Fruit fly (Drosophila melanogaster) whole organism, prepupa: ENCODE results near the gene NHP2.

ENCODE experiments used
- CG10631 ChIP-seq: fragments of 200-800 bp; sonication (Bioruptor generic); optimal IDR thresholded peaks from 2 replicates; lab custom pipeline; 2016; ENCODE audit warnings: missing biosample characterization, missing genetic modification characterization
- CG10669 ChIP-seq: fragments of 200-800 bp; sonication (Bioruptor generic); optimal IDR thresholded peaks from 3 replicates; lab custom pipeline; 2018; ENCODE audit warnings: missing biosample characterization, mild to moderate bottlenecking, missing genetic modification characterization, moderate library complexity
- CG11294 ChIP-seq: fragments of 200-800 bp; sonication (Bioruptor generic); IDR thresholded peaks from 2 replicates; pipeline ENCODE4 v1.3.6; 2022; ENCODE audit warnings: missing biosample characterization, missing genetic modification characterization
- CG15336 ChIP-seq: fragments of 200-800 bp; sonication (Bioruptor generic); IDR thresholded peaks from 2 replicates; pipeline ENCODE4 v1.3.6; 2022; ENCODE audit warnings: missing biosample characterization, missing genetic modification characterization
- CG1621 ChIP-seq: fragments of 200-800 bp; sonication (Bioruptor generic); optimal IDR thresholded peaks from 3 replicates; lab custom pipeline; 2018; ENCODE audit warnings: missing biosample characterization, mild to moderate bottlenecking, missing genetic modification characterization
- CG3032 ChIP-seq: fragments of 200-800 bp; optimal IDR thresholded peaks from 2 replicates; lab custom pipeline; 2019; ENCODE audit warnings: missing biosample characterization, mild to moderate bottlenecking, missing genetic modification characterization, moderate library complexity
- CG32006 ChIP-seq: fragments of 200-800 bp; sonication (Bioruptor generic); optimal IDR thresholded peaks from 3 replicates; lab custom pipeline; 2017; ENCODE audit warnings: missing biosample characterization, mild to moderate bottlenecking, missing genetic modification characterization
- CG34406 ChIP-seq: fragments of 200-800 bp; sonication (Bioruptor generic); optimal IDR thresholded peaks from 3 replicates; lab custom pipeline; 2016; ENCODE audit warnings: missing biosample characterization, missing genetic modification characterization
- CG3919 ChIP-seq: fragments of 200-800 bp; sonication (Bioruptor generic); optimal IDR thresholded peaks from 3 replicates; lab custom pipeline; 2016; ENCODE audit warnings: missing biosample characterization, missing genetic modification characterization
- CG6276 ChIP-seq: fragments of 200-800 bp; sonication (Bioruptor generic); optimal IDR thresholded peaks from 2 replicates; lab custom pipeline; 2017; ENCODE audit warnings: missing biosample characterization, mild to moderate bottlenecking, missing genetic modification characterization
- CG6808 ChIP-seq: fragments of 200-800 bp; sonication (Bioruptor generic); optimal IDR thresholded peaks from 3 replicates; lab custom pipeline; 2017; ENCODE audit warnings: missing biosample characterization, missing genetic modification characterization, mild to moderate bottlenecking, moderate library complexity, missing genetic modification reagents
- CG6854 ChIP-seq: fragments of 200-800 bp; sonication (Bioruptor generic); optimal IDR thresholded peaks from 2 replicates; lab custom pipeline; 2017; ENCODE audit warnings: missing biosample characterization, mild to moderate bottlenecking, missing genetic modification characterization
- CG7368 ChIP-seq: fragments of 200-800 bp; sonication (Bioruptor generic); optimal IDR thresholded peaks from 3 replicates; lab custom pipeline; 2016; ENCODE audit warnings: missing biosample characterization, missing genetic modification characterization
- CG8119 ChIP-seq: fragments of 200-800 bp; sonication (Bioruptor generic); IDR thresholded peaks from 3 replicates; pipeline ENCODE4 v1.3.6; 2022; ENCODE audit warnings: missing biosample characterization, missing genetic modification characterization
- CG8319 ChIP-seq: fragments of 200-800 bp; sonication (Bioruptor generic); optimal IDR thresholded peaks from 3 replicates; lab custom pipeline; 2016; ENCODE audit warnings: missing biosample characterization, missing genetic modification characterization
- CG9139 ChIP-seq: fragments of 200-800 bp; sonication (Bioruptor generic); optimal IDR thresholded peaks from 3 replicates; lab custom pipeline; 2017; ENCODE audit warnings: missing biosample characterization, mild to moderate bottlenecking, missing genetic modification characterization
- Eip75B ChIP-seq: fragments of 200-800 bp; sonication (Bioruptor generic); optimal IDR thresholded peaks from 3 replicates; lab custom pipeline; 2016; ENCODE audit warnings: missing biosample characterization, missing genetic modification characterization
- Eip78C ChIP-seq: fragments of 200-800 bp; sonication (Bioruptor generic); peaks from one replicate; lab custom pipeline; 2016; ENCODE audit warnings: missing biosample characterization, missing genetic modification characterization
- Eip93F ChIP-seq: fragments of 200-800 bp; sonication (Bioruptor generic); optimal IDR thresholded peaks from 2 replicates; lab custom pipeline; 2016; ENCODE audit warnings: missing biosample characterization, mild to moderate bottlenecking, missing genetic modification characterization
- Ets96B ChIP-seq: fragments of 200-800 bp; optimal IDR thresholded peaks from 2 replicates; lab custom pipeline; 2019; ENCODE audit warnings: missing biosample characterization, mild to moderate bottlenecking, missing genetic modification characterization, moderate library complexity
- Hr38 ChIP-seq: sonication (Bioruptor generic); optimal IDR thresholded peaks from 2 replicates; lab custom pipeline; 2016; ENCODE audit warnings: missing biosample characterization, missing genetic modification characterization
- Lpt ChIP-seq: fragments of 200-800 bp; sonication (Bioruptor generic); optimal IDR thresholded peaks from 3 replicates; lab custom pipeline; 2016; ENCODE audit warnings: missing biosample characterization, missing genetic modification characterization
- OdsH ChIP-seq: fragments of 200-800 bp; sonication (Bioruptor generic); optimal IDR thresholded peaks from 3 replicates; lab custom pipeline; 2016; ENCODE audit warnings: missing biosample characterization, missing genetic modification characterization
- Smox ChIP-seq: fragments of 200-800 bp; sonication (Bioruptor generic); optimal IDR thresholded peaks from 3 replicates; lab custom pipeline; 2016; ENCODE audit warnings: missing biosample characterization, missing genetic modification characterization
- Sox102F ChIP-seq: fragments of 200-800 bp; sonication (Bioruptor generic); optimal IDR thresholded peaks from 2 replicates; lab custom pipeline; 2016; ENCODE audit warnings: missing biosample characterization, mild to moderate bottlenecking, missing genetic modification characterization
- Sox14 ChIP-seq: fragments of 200-800 bp; sonication (Bioruptor generic); optimal IDR thresholded peaks from 3 replicates; lab custom pipeline; 2016; ENCODE audit warnings: missing biosample characterization, missing genetic modification characterization
- Sox15 ChIP-seq: fragments of 200-800 bp; sonication (Bioruptor generic); optimal IDR thresholded peaks from 3 replicates; lab custom pipeline; 2016; ENCODE audit warnings: missing biosample characterization, missing genetic modification characterization
- acj6 ChIP-seq: fragments of 200-800 bp; sonication (Bioruptor generic); optimal IDR thresholded peaks from 3 replicates; lab custom pipeline; 2016; ENCODE audit warnings: missing biosample characterization, missing genetic modification characterization
- cyc ChIP-seq: fragments of 200-800 bp; sonication (Bioruptor generic); optimal IDR thresholded peaks from 3 replicates; lab custom pipeline; 2016; ENCODE audit warnings: missing biosample characterization, missing genetic modification characterization
- dac ChIP-seq: fragments of 200-800 bp; sonication (Bioruptor generic); optimal IDR thresholded peaks from 2 replicates; lab custom pipeline; 2017; ENCODE audit warnings: missing biosample characterization, mild to moderate bottlenecking, missing genetic modification characterization
- eg ChIP-seq: fragments of 200-800 bp; sonication (Bioruptor generic); IDR thresholded peaks from 3 replicates; pipeline ENCODE4 v1.3.6; 2022; ENCODE audit warnings: missing biosample characterization, missing genetic modification characterization
- esn ChIP-seq: fragments of 200-800 bp; sonication (Bioruptor generic); optimal IDR thresholded peaks from 2 replicates; lab custom pipeline; 2016; ENCODE audit warnings: missing biosample characterization, mild to moderate bottlenecking, missing genetic modification characterization, moderate library complexity
- fd59A ChIP-seq: fragments of 200-800 bp; sonication (Bioruptor generic); optimal IDR thresholded peaks from 2 replicates; lab custom pipeline; 2017; ENCODE audit warnings: missing biosample characterization, mild to moderate bottlenecking, missing genetic modification characterization, missing genetic modification reagents
- fd85E ChIP-seq: fragments of 200-800 bp; sonication (Bioruptor generic); optimal IDR thresholded peaks from 3 replicates; lab custom pipeline; 2016; ENCODE audit warnings: missing biosample characterization, missing genetic modification characterization
- lz ChIP-seq: fragments of 200-800 bp; sonication (Bioruptor generic); optimal IDR thresholded peaks from 3 replicates; lab custom pipeline; 2016; ENCODE audit warnings: missing biosample characterization, missing genetic modification characterization
- net ChIP-seq: fragments of 200-800 bp; sonication (Bioruptor generic); optimal IDR thresholded peaks from 3 replicates; lab custom pipeline; 2016; ENCODE audit warnings: missing biosample characterization, missing genetic modification characterization
- pdm3 ChIP-seq: fragments of 200-800 bp; sonication (Bioruptor generic); optimal IDR thresholded peaks from 3 replicates; lab custom pipeline; 2016; ENCODE audit warnings: missing biosample characterization, missing genetic modification characterization
- salr ChIP-seq, 2 experiments: fragments of 200-800 bp; sonication (Bioruptor generic); optimal IDR thresholded peaks; 3 replicates each; lab custom pipeline; 2016 to 2018; ENCODE audit warnings: missing biosample characterization in 2 of 2, missing genetic modification characterization in 2 of 2, mild to moderate bottlenecking in 1 of 2
- spab ChIP-seq: fragments of 200-800 bp; sonication (Bioruptor generic); optimal IDR thresholded peaks from 2 replicates; lab custom pipeline; 2017; ENCODE audit warnings: missing biosample characterization, mild to moderate bottlenecking, missing genetic modification characterization, missing genetic modification reagents
- ss ChIP-seq, 2 experiments: fragments of 200-800 bp; sonication (Bioruptor generic); optimal IDR thresholded peaks; 2 replicates in 1 of 2; 3 replicates in 1 of 2; lab custom pipeline; 2017 to 2018; ENCODE audit warnings: mild to moderate bottlenecking in 2 of 2, missing biosample characterization in 2 of 2, missing genetic modification characterization in 2 of 2, moderate library complexity in 1 of 2
- svp ChIP-seq: fragments of 200-800 bp; sonication (Bioruptor generic); peaks from one replicate; lab custom pipeline; 2016; ENCODE audit warnings: missing biosample characterization, missing genetic modification characterization
- topi ChIP-seq: fragments of 200-800 bp; sonication (Bioruptor generic); optimal IDR thresholded peaks from 3 replicates; lab custom pipeline; 2016; ENCODE audit warnings: missing biosample characterization, missing genetic modification characterization
- vri ChIP-seq: fragments of 200-800 bp; sonication (Bioruptor generic); optimal IDR thresholded peaks from 3 replicates; lab custom pipeline; 2016; ENCODE audit warnings: missing biosample characterization, mild to moderate bottlenecking, missing genetic modification characterization

NHP2 gene

dm6 chr3L:14782626-14783362 lies 19.2 kb downstream of the NHP2 start:
- TF ChIP-seq fd59A (GFP tag; lab: Kevin White, UChicago) = no peak
- TF ChIP-seq CG34406 (GFP tag; lab: Kevin White, UChicago) = no peak
- no peak for TF ChIP-seq Sox102F (GFP tag; lab: Kevin White, UChicago)
- TF ChIP-seq ss (GFP tag; optimal IDR thresholded peaks at IDR 0.05; lab: Kevin White, UChicago) = peak; percentile 12 to 19
- no peak for TF ChIP-seq CG3919
- TF ChIP-seq vri (GFP tag; lab: Kevin White, UChicago) = peak; percentile 43
- no peak for TF ChIP-seq CG11294 (GFP tag; lab: Robert Waterston, UW)
- TF ChIP-seq Eip75B = no peak
- no peak for TF ChIP-seq CG9139
- no peak for TF ChIP-seq acj6
- peak; percentile 70 for TF ChIP-seq svp
- TF ChIP-seq Eip93F = peak; percentile 56
- TF ChIP-seq esn = no peak
- TF ChIP-seq spab (GFP tag; lab: Kevin White, UChicago) = no peak
- no peak for TF ChIP-seq CG6276
- TF ChIP-seq eg (GFP tag; lab: Robert Waterston, UW) = no peak
- no peak for TF ChIP-seq salr (GFP tag; optimal IDR thresholded peaks at IDR 0.05; lab: Kevin White, UChicago)
- no peak for TF ChIP-seq dac (GFP tag; lab: Kevin White, UChicago)
- TF ChIP-seq OdsH (GFP tag; lab: Kevin White, UChicago) = no peak
- no peak for TF ChIP-seq CG10631 (GFP tag; lab: Kevin White, UChicago)
- no peak for TF ChIP-seq pdm3 (GFP tag; lab: Kevin White, UChicago)
- TF ChIP-seq CG1621 (tag; lab: Kevin White, UChicago) = no peak
- no peak for TF ChIP-seq CG32006 (GFP tag; lab: Kevin White, UChicago)
- TF ChIP-seq CG10669 = no peak
- TF ChIP-seq CG8119 = no peak
- no peak for TF ChIP-seq lz (GFP tag; lab: Kevin White, UChicago)
- no peak for TF ChIP-seq CG7368 (GFP tag; lab: Kevin White, UChicago)
- no peak for TF ChIP-seq CG15336 (GFP tag; lab: Robert Waterston, UW)
- TF ChIP-seq Eip78C = peak; percentile 66
- peak; percentile 48 for TF ChIP-seq CG6854 (GFP tag; lab: Kevin White, UChicago)
- TF ChIP-seq CG8319 (GFP tag; lab: Kevin White, UChicago) = no peak
- no peak for TF ChIP-seq Sox14
- no peak for TF ChIP-seq Smox (GFP tag; lab: Kevin White, UChicago)
- TF ChIP-seq Lpt (GFP tag; lab: Kevin White, UChicago) = no peak
- TF ChIP-seq fd85E (GFP tag; lab: Kevin White, UChicago) = no peak
- TF ChIP-seq Ets96B (tag; lab: Kevin White, UChicago) = no peak
- TF ChIP-seq Hr38 (GFP tag; lab: Kevin White, UChicago) = no peak
- TF ChIP-seq net = no peak
- TF ChIP-seq CG6808 = peak; percentile 13
- no peak for TF ChIP-seq cyc (GFP tag; lab: Kevin White, UChicago)
- TF ChIP-seq, all 60 proteins: peak for 7

DNA sequence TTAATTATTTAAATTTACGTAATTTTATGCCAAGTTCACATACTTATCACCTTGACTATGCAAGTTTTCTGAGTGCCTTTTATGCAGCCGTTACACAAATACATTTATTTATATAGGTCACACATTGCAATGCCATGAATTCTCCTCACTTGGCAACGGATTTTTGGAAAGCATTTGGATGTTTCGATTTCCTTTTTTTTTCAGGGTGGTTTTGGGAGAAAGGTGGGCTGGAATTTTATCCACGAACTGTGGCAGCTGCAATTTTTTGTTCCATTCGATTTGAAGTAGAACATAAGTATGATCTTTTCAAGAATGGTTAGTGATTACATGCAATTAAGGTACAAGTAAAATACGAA lies 20.1 kb downstream of the NHP2 start:
- no peak for TF ChIP-seq CG6854 (GFP tag; lab: Kevin White, UChicago)
- no peak for TF ChIP-seq CG32006 (GFP tag; lab: Kevin White, UChicago)
- no peak for TF ChIP-seq Sox14
- no peak for TF ChIP-seq CG9139
- no peak for TF ChIP-seq Sox15 (GFP tag; lab: Kevin White, UChicago)
- no peak for TF ChIP-seq Hr38 (GFP tag; lab: Kevin White, UChicago)
- no peak for TF ChIP-seq spab (GFP tag; lab: Kevin White, UChicago)
- no peak for TF ChIP-seq CG3032
- no peak for TF ChIP-seq topi (GFP tag; lab: Kevin White, UChicago)
- TF ChIP-seq OdsH (GFP tag; lab: Kevin White, UChicago) = no peak
